Worm (Caenorhabditis elegans) whole organism, mixed stage, embryonic: ENCODE measurements around the gene F32D1.8.
A peak's percentile ranks its signal among the peaks of the same experiment; 100 is the strongest.

Experiments used
- M03D4.4 ChIP-seq: sonication (generic microtip); optimal IDR thresholded peaks from 2 replicates; lab custom pipeline; 2017; ENCODE audit warnings: mild to moderate bottlenecking, missing genetic modification characterization, missing compliant biosample characterization
- bed-3 ChIP-seq: fragments of 200-800 bp; sonication (Bioruptor generic); optimal IDR thresholded peaks from 3 replicates; lab custom pipeline; 2018; ENCODE audit warnings: mild to moderate bottlenecking, missing genetic modification characterization, moderate library complexity, missing compliant biosample characterization
- blmp-1 ChIP-seq: fragments of 150-350 bp; optimal IDR thresholded peaks from 2 replicates; lab custom pipeline; 2014; ENCODE audit warnings: missing biosample characterization, missing genetic modification characterization
- ceh-39 ChIP-seq: fragments of 150-350 bp; optimal IDR thresholded peaks from 2 replicates; lab custom pipeline; 2014; ENCODE audit warnings: missing biosample characterization, missing genetic modification characterization
- ceh-43 ChIP-seq: fragments of 200-800 bp; sonication (Bioruptor generic); optimal IDR thresholded peaks from 2 replicates; lab custom pipeline; 2018; ENCODE audit warnings: mild to moderate bottlenecking, missing genetic modification characterization, moderate library complexity, missing compliant biosample characterization
- ceh-83 ChIP-seq: fragments of 200-800 bp; sonication (Bioruptor generic); optimal IDR thresholded peaks from 2 replicates; lab custom pipeline; 2018; ENCODE audit warnings: mild to moderate bottlenecking, missing genetic modification characterization, missing compliant biosample characterization
- ces-1 ChIP-seq: fragments of 150-350 bp; optimal IDR thresholded peaks from 2 replicates; lab custom pipeline; 2014; ENCODE audit warnings: missing biosample characterization, missing genetic modification reagents, missing genetic modification characterization
- cnd-1 ChIP-seq: fragments of 200-800 bp; sonication (Bioruptor generic); optimal IDR thresholded peaks from 2 replicates; lab custom pipeline; 2018; ENCODE audit warnings: mild to moderate bottlenecking, missing genetic modification characterization, missing compliant biosample characterization
- drap-1 ChIP-seq: fragments of 200-800 bp; sonication (Bioruptor generic); optimal IDR thresholded peaks from 3 replicates; lab custom pipeline; 2018; ENCODE audit warnings: mild to moderate bottlenecking, missing genetic modification characterization, missing compliant biosample characterization
- elt-1 ChIP-seq: sonication (generic microtip); optimal IDR thresholded peaks from 2 replicates; lab custom pipeline; 2017; ENCODE audit warnings: missing genetic modification characterization, mild to moderate bottlenecking, missing compliant biosample characterization, antibody characterized with exemption, moderate library complexity, borderline replicate concordance; ENCODE audit not compliant: insufficient read depth
- elt-3 ChIP-seq: fragments of 150-350 bp; optimal IDR thresholded peaks from 2 replicates; lab custom pipeline; 2014; ENCODE audit warnings: missing biosample characterization, missing genetic modification characterization
- flh-1 ChIP-seq: fragments of 200-800 bp; sonication (Bioruptor generic); optimal IDR thresholded peaks from 2 replicates; lab custom pipeline; 2018; ENCODE audit warnings: mild to moderate bottlenecking, missing genetic modification characterization, moderate library complexity, missing compliant biosample characterization
- ham-2 ChIP-seq: fragments of 200-800 bp; sonication (Bioruptor generic); optimal IDR thresholded peaks from 2 replicates; lab custom pipeline; 2018; ENCODE audit warnings: mild to moderate bottlenecking, missing genetic modification characterization, missing compliant biosample characterization
- hlh-1 ChIP-seq: fragments of 150-350 bp; optimal IDR thresholded peaks from 2 replicates; lab custom pipeline; 2014; ENCODE audit warnings: missing biosample characterization, missing genetic modification reagents, missing genetic modification characterization
- lin-13 ChIP-seq: fragments of 150-350 bp; optimal IDR thresholded peaks from 2 replicates; lab custom pipeline; 2014; ENCODE audit warnings: missing biosample characterization, missing genetic modification characterization
- lin-32 ChIP-seq: fragments of 200-800 bp; sonication (Bioruptor generic); optimal IDR thresholded peaks from 2 replicates; lab custom pipeline; 2018; ENCODE audit warnings: mild to moderate bottlenecking, missing genetic modification characterization, missing compliant biosample characterization
- lsy-2 ChIP-seq: fragments of 150-350 bp; optimal IDR thresholded peaks from 2 replicates; lab custom pipeline; 2014; ENCODE audit warnings: missing biosample characterization, missing genetic modification characterization
- mab-5 ChIP-seq: fragments of 150-350 bp; optimal IDR thresholded peaks from 2 replicates; lab custom pipeline; 2014; ENCODE audit warnings: missing biosample characterization, missing genetic modification characterization
- mep-1 ChIP-seq: fragments of 150-350 bp; optimal IDR thresholded peaks from 2 replicates; lab custom pipeline; 2017; ENCODE audit warnings: missing biosample characterization, missing genetic modification reagents, missing genetic modification characterization, inconsistent platforms
- mls-2 ChIP-seq: sonication (generic microtip); optimal IDR thresholded peaks from 2 replicates; lab custom pipeline; 2016; ENCODE audit warnings: mild to moderate bottlenecking, missing genetic modification characterization, moderate library complexity, missing compliant biosample characterization
- nhr-12 ChIP-seq: fragments of 150-350 bp; optimal IDR thresholded peaks from 2 replicates; lab custom pipeline; 2014; ENCODE audit warnings: missing biosample characterization, missing genetic modification characterization
- nhr-2 ChIP-seq: fragments of 150-350 bp; optimal IDR thresholded peaks from 2 replicates; lab custom pipeline; 2014; ENCODE audit warnings: missing biosample characterization, missing genetic modification characterization
- nhr-237 ChIP-seq: fragments of 150-350 bp; optimal IDR thresholded peaks from 2 replicates; lab custom pipeline; 2014; ENCODE audit warnings: missing biosample characterization, missing genetic modification characterization
- nhr-28 ChIP-seq: fragments of 150-350 bp; optimal IDR thresholded peaks from 2 replicates; lab custom pipeline; 2014; ENCODE audit warnings: missing biosample characterization, missing genetic modification characterization
- nhr-76 ChIP-seq: sonication (generic microtip); optimal IDR thresholded peaks from 2 replicates; lab custom pipeline; 2017; ENCODE audit warnings: missing biosample characterization, missing genetic modification characterization
- pha-4 ChIP-seq: fragments of 150-350 bp; optimal IDR thresholded peaks from 2 replicates; lab custom pipeline; 2018; ENCODE audit warnings: missing biosample characterization, missing genetic modification reagents, missing genetic modification characterization
- sem-2 ChIP-seq: fragments of 200-800 bp; sonication (Bioruptor generic); optimal IDR thresholded peaks from 2 replicates; lab custom pipeline; 2018; ENCODE audit warnings: mild to moderate bottlenecking, missing genetic modification characterization, missing compliant biosample characterization
- snpc-4 ChIP-seq: fragments of 150-350 bp; optimal IDR thresholded peaks from 2 replicates; lab custom pipeline; 2014; ENCODE audit warnings: missing biosample characterization, missing genetic modification characterization
- sptf-1 ChIP-seq: sonication (generic microtip); optimal IDR thresholded peaks from 2 replicates; lab custom pipeline; 2017; ENCODE audit warnings: mild to moderate bottlenecking, missing genetic modification characterization, moderate library complexity, missing compliant biosample characterization
- tbx-8 ChIP-seq: fragments of 200-800 bp; sonication (Bioruptor generic); optimal IDR thresholded peaks from 2 replicates; lab custom pipeline; 2018; ENCODE audit warnings: mild to moderate bottlenecking, missing genetic modification characterization, moderate library complexity, missing compliant biosample characterization
- unc-120 ChIP-seq: sonication (generic microtip); optimal IDR thresholded peaks from 2 replicates; lab custom pipeline; 2017; ENCODE audit warnings: missing genetic modification characterization, missing compliant biosample characterization; ENCODE audit not compliant: poor library complexity, severe bottlenecking
- unc-39 ChIP-seq: fragments of 150-350 bp; optimal IDR thresholded peaks from 2 replicates; lab custom pipeline; 2014; ENCODE audit warnings: missing biosample characterization, missing genetic modification characterization
- unc-62 ChIP-seq: fragments of 150-350 bp; optimal IDR thresholded peaks from 2 replicates; lab custom pipeline; 2014; ENCODE audit warnings: missing biosample characterization, missing genetic modification reagents, missing genetic modification characterization
- zip-8 ChIP-seq: fragments of 150-350 bp; optimal IDR thresholded peaks from 2 replicates; lab custom pipeline; 2014; ENCODE audit warnings: missing biosample characterization, missing genetic modification characterization
- ztf-11 ChIP-seq: fragments of 150-350 bp; optimal IDR thresholded peaks from 2 replicates; lab custom pipeline; 2014; ENCODE audit warnings: missing biosample characterization, missing genetic modification characterization

The F32D1.8 gene

ce11 chrV:4370515-4370914 lies 7.0 kb downstream of the F32D1.8 start:
- TF ChIP-seq flh-1 (GFP tag; lab: Kevin White, UChicago) = no peak

- TF ChIP-seq mab-5 = no peak
- no peak for TF ChIP-seq drap-1
- no peak for TF ChIP-seq cnd-1
- TF ChIP-seq blmp-1 (tag; lab: Kevin White, UChicago) = no peak
- no peak for TF ChIP-seq nhr-28 (tag; lab: Kevin White, UChicago)
- no peak for TF ChIP-seq zip-8 (tag; lab: Kevin White, UChicago)
- TF ChIP-seq ceh-39 (tag; lab: Kevin White, UChicago) = no peak
- no peak for TF ChIP-seq ham-2 (GFP tag; lab: Kevin White, UChicago)
- TF ChIP-seq elt-1 (tag; lab: Kevin White, UChicago) = no peak
- no peak for TF ChIP-seq nhr-2 (tag; lab: Kevin White, UChicago)
- no peak for TF ChIP-seq nhr-12 (tag; lab: Kevin White, UChicago)
- TF ChIP-seq tbx-8 (GFP tag; lab: Kevin White, UChicago) = no peak
- no peak for TF ChIP-seq nhr-237 (tag; lab: Kevin White, UChicago)
- no peak for TF ChIP-seq ztf-11
- no peak for TF ChIP-seq sptf-1 (tag; lab: Kevin White, UChicago)
- TF ChIP-seq ceh-43 (GFP tag; lab: Kevin White, UChicago) = no peak
- TF ChIP-seq pha-4 (tag; lab: Kevin White, UChicago) = no peak
- no peak for TF ChIP-seq sem-2 (GFP tag; lab: Kevin White, UChicago)
- TF ChIP-seq unc-39 (tag; lab: Kevin White, UChicago) = no peak
- TF ChIP-seq, all 35 proteins: peak for 0
Measured at ce11 chrV:4366440-4366839, 11.1 kb downstream of the F32D1.8 start, which contains the start of gene F32D1.11. F32D1.11 (minus strand) TSS chrV:4366540.

ce11 chrV:4364517-4364916 lies 13.0 kb downstream of the F32D1.8 start, which contains the start of gene grl-13:
grl-13 (minus strand) TSS chrV:4364617.
- no peak for TF ChIP-seq ceh-39 (tag; lab: Kevin White, UChicago)
- TF ChIP-seq mls-2 (tag; lab: Kevin White, UChicago) = no peak
- TF ChIP-seq nhr-28 (tag; lab: Kevin White, UChicago) = no peak
- TF ChIP-seq ceh-83 (GFP tag; lab: Kevin White, UChicago) = no peak
- TF ChIP-seq bed-3 (GFP tag; lab: Kevin White, UChicago) = no peak
- TF ChIP-seq blmp-1 (tag; lab: Kevin White, UChicago) = no peak
- no peak for TF ChIP-seq mep-1 (tag; lab: Kevin White, UChicago)
- no peak for TF ChIP-seq unc-39 (tag; lab: Kevin White, UChicago)
- no peak for TF ChIP-seq unc-120 (tag; lab: Kevin White, UChicago)
- no peak for TF ChIP-seq mab-5
- no peak for TF ChIP-seq sem-2 (GFP tag; lab: Kevin White, UChicago)
- no peak for TF ChIP-seq M03D4.4
- TF ChIP-seq nhr-76 (tag; lab: Kevin White, UChicago) = no peak

- TF ChIP-seq tbx-8 (GFP tag; lab: Kevin White, UChicago) (no peak), nhr-28 (tag; lab: Kevin White, UChicago) (no peak), mep-1 (tag; lab: Kevin White, UChicago) (no peak), lin-13 (no peak), bed-3 (GFP tag; lab: Kevin White, UChicago) (no peak), blmp-1 (tag; lab: Kevin White, UChicago) (no peak), pha-4 (tag; lab: Kevin White, UChicago) (no peak), unc-62 (GFP tag; lab: Kevin White, UChicago) (peak; percentile 51), unc-39 (tag; lab: Kevin White, UChicago) (no peak), sem-2 (GFP tag; lab: Kevin White, UChicago) (no peak), elt-3 (peak; percentile 37), nhr-2 (tag; lab: Kevin White, UChicago) (peak; percentile 19), zip-8 (tag; lab: Kevin White, UChicago) (no peak), flh-1 (GFP tag; lab: Kevin White, UChicago) (no peak), unc-120 (tag; lab: Kevin White, UChicago) (no peak), lin-32 (GFP tag; lab: Kevin White, UChicago) (no peak), ztf-11 (no peak), snpc-4 (no peak), nhr-76 (tag; lab: Kevin White, UChicago) (no peak), ham-2 (GFP tag; lab: Kevin White, UChicago) (no peak), ceh-43 (GFP tag; lab: Kevin White, UChicago) (no peak), lsy-2 (no peak), cnd-1 (no peak), nhr-237 (tag; lab: Kevin White, UChicago) (no peak), nhr-12 (tag; lab: Kevin White, UChicago) (no peak), ces-1 (GFP tag; lab: Kevin White, UChicago) (no peak), M03D4.4 (no peak), mab-5 (no peak), ceh-83 (GFP tag; lab: Kevin White, UChicago) (no peak), hlh-1 (tag; lab: Kevin White, UChicago) (no peak), drap-1 (no peak), mls-2 (tag; lab: Kevin White, UChicago) (no peak), sptf-1 (tag; lab: Kevin White, UChicago) (no peak), ceh-39 (tag; lab: Kevin White, UChicago) (no peak), elt-1 (tag; lab: Kevin White, UChicago) (peak; percentile 69)
Measured at ce11 chrV:4361505-4361904, 16.0 kb downstream of the F32D1.8 start, which contains the start of gene F32D1.3. F32D1.3 (minus strand) TSS chrV:4361569.
